Fruit fly (Drosophila melanogaster) whole organism, larva: ENCODE results near the gene gdl-ORF39.
A peak's percentile ranks its signal among the peaks of the same experiment; 100 is the strongest.

Source experiments
- noc ChIP-seq: fragments of 200-800 bp; sonication (Bioruptor generic); optimal IDR thresholded peaks from 3 replicates; lab custom pipeline; 2019; ENCODE audit warnings: missing biosample characterization, mild to moderate bottlenecking, missing genetic modification characterization, moderate library complexity

Gene gdl-ORF39

dm6 chr3L:15507148-15507896 lies 1.9 kb upstream of the gdl-ORF39 start:
- no peak for TF ChIP-seq noc

- peak; percentile 99 for TF ChIP-seq noc
These were observed 1.0 kb upstream of the gdl-ORF39 start, which contains the start of gene CG7841 for dm6 chr3L:15508233-15508632. CG7841 (minus strand) TSS chr3L:15508252.

DNA sequence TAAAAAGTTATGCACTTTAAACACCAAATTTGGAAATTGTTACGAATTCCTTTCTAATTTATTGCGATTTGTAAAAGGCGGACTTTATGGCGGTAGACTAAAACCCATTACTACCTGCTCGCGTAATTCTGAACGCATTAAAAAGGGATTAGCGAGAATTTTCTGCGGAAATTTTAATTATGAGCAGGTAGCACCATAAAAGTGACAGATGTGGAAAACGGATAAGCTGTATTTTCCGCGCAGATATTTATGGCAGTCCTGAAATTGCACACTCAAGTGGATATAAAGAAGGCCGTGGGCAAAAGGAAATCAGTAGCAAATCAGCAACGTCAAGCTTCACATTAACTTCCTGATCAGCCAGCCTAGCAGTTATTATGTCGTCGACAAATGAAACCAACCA lies 495 bp upstream of the gdl-ORF39 start, which contains the start of gene Z600:
Gene Z600, plus strand, starts transcription at position 312 of the 400 bp plus-strand sequence.
- TF ChIP-seq noc: no peak

DNA sequence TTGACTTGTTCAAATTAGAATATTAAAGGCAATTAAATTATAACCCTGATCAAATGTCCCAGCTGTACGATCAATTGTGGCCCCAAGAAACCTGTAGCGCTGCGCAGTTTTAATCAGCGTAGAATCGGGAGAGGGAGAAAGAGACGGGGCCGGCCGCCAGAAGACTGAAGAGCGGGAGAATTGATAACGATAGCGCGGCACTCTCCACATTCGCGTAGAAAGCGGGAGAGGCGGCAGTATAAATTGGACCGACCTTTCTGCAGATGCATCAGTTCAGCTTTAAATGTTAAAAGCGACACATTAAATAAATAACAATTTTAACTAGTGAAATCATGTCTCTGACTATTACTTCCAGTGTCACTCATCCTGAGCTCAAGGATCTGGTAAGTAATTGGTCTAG lies 1.5 kb downstream of the gdl-ORF39 start, which contains the start of gene MsrA:
Gene MsrA, plus strand, starts transcription at position 266 of the 400 bp plus-strand sequence.
- peak; percentile 16 for TF ChIP-seq noc

dm6 chr3L:15511688-15512250 lies 2.5 kb downstream of the gdl-ORF39 start:
- no peak for TF ChIP-seq noc

- TF ChIP-seq noc: no peak
These were observed 4.0 kb downstream of the gdl-ORF39 start for dm6 chr3L:15513264-15513663.

- peak; percentile 42 for TF ChIP-seq noc
These were observed 4.5 kb downstream of the gdl-ORF39 start for dm6 chr3L:15513726-15514125.

dm6 chr3L:15514405-15514804 lies 5.2 kb downstream of the gdl-ORF39 start:
- peak; percentile 61 for TF ChIP-seq noc

DNA sequence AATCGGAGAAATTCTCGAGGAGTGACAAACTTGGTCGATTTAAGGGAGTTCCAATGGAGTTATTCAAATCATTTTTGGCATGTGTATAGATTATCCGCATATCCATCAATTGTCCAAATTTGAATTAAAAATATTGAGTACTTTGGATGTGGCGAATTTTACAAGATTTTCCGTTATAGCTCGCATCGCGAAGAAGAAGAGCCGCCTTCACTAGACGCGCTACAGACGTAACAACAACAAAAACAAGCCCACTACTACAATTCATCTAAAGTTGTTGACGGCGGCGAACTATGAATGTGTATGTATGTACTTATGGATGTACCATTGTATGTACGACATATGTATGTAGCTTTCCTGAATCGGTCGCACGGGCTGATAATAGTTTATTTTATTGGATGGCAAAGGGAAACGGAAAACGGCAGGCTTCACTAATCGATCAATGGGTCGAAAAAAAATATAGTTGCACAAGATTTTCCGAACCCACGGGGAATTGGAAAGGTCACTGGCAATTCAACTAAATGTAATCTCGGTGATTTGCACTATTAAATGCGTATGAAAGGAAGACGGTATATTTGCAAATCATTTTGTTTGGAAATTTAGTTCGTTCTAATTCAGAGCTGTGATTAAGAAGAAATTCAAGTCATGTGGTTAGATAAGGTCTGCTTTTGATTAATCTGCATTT lies 5.7 kb downstream of the gdl-ORF39 start:
- TF ChIP-seq noc: peak; percentile 3

DNA sequence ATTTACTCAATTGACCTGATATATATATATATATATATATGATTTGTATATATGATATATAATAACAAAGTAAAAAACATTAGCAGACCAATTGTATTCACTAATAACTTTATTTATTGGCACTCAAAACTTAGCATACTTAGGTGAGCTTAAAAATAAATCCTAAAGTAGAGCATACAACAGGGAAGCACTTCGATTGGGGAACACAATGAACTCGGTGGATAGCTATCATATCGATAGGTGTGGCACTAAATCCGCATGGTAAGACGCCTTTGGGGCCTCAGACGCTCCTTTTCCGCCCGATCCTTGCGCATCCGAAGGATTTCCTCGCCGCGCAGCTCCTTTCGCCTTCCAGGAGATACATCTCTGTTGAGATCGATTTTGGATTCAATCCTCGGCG lies 7.2 kb downstream of the gdl-ORF39 start:
- no peak for TF ChIP-seq noc

DNA sequence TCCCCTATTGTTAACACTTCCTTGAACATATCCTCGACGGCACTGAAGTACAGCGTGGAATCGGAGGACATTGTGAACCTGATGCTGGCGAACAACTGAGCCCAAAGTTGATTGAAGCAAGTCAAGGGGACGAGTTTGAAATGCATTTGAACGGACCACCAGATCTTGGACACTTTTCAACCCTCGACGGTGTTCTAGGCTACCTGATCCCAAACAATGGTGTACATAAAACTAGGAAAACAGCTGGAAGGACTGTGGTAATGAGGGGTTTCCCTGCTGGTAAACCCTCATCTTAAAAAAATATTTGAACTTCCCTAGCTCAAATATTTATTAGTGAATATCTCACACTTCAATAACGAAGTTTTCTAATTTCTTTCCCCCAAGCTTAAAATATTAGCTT lies 7.7 kb downstream of the gdl-ORF39 start, which contains the start of gene CG13454:
Gene CG13454, minus strand, starts transcription at position 101 of the 400 bp plus-strand sequence.
- TF ChIP-seq noc: no peak

- no peak for TF ChIP-seq noc
These were observed 8.3 kb downstream of the gdl-ORF39 start for dm6 chr3L:15517508-15517907.

DNA sequence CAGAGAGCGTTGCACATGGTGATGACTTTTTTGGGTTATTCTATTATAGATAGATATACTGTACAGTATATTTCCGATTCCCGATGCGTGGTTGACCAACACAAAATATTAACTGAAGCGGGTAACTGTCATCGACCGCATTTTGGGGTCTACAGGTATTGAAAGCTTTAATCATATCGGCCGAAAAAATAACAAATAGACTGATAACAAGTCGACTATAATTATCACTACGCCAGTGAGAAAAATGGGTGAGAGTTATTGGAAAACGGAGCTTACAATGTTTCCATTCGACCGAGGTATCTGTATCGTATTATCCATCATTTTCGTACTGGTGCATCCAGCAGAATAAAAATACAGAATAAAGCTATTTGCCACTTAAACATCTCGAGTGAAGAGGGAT lies 9.1 kb downstream of the gdl-ORF39 start:
- no peak for TF ChIP-seq noc

DNA sequence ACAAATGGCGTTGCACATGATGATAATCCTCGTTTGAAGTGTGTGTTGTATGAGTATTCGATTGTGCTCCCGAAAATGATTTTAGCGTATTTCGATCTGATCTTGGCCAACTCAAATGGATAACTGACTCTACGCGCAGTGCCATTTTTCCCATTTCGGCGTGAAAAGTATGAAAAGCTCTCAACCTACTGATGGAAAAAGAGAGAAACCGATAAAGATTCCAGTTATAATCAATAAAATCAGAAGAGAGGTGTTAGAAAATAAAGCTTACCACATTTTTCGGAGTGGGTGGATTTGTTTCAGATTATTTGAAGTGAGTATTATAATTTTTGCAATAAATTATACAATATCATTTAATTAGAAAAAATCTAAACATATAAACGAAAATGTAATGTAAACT lies 10.2 kb downstream of the gdl-ORF39 start, which contains the start of gene mex1:
Gene mex1, minus strand, starts transcription at position 101 of the 400 bp plus-strand sequence.
- TF ChIP-seq noc: no peak

dm6 chr3L:15519920-15520319 lies 10.7 kb downstream of the gdl-ORF39 start:
- TF ChIP-seq noc: no peak

DNA sequence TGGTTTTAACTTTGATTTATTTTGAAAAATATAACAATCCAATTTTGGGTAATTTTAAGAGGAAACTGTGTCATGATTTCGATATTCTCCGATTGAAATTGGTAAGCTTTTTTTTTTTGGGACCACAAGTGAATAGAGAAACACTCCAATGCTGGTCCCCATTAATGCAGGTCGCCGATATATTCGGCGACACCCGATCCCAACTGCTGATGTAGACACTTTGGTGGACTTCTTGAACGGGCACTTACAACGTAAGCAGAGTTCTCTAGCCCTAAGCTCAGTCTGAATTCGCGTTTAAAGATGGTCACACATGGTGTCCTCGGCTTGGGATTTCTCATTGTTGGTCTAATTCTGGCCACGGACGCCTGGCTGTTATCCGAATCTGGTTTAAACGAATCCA lies 11.1 kb downstream of the gdl-ORF39 start, which contains the start of gene yellow-k:
Gene yellow-k, plus strand, starts transcription at position 301 of the 400 bp plus-strand sequence.
- TF ChIP-seq noc: no peak

DNA sequence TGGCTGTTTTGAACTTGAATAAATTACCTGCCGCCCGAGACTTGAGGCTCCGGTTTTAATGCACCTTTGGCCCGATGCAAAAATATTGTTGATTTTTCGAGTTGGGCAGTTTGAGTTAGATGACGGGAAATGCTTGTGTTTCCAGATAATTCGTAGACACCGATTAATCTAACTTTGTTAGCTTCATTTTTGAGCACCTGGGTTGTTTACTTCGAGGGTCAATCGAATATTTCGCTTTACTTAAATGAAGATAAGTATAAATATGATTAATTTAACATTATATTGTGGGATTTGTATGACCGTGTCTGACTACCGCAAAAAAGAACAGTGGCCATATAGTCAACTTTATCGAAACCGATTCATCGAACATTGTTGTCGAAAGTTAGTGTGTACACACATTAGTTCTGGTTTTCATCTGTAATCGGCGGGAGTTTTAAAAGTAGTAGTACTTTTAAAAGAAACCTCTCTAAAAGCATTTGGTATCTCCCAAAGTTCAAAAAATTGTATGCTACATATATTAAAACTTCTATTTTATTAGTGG lies 14.6 kb downstream of the gdl-ORF39 start, which contains the start of gene CG7945:
Gene CG7945, minus strand, starts transcription at position 332 of the 541 bp plus-strand sequence.
- TF ChIP-seq noc: no peak
